Worm (Caenorhabditis elegans): ENCODE measurements around the gene F16G10.14.
A peak's percentile ranks its signal among the peaks of the same experiment; 100 is the strongest.

The F16G10.14 gene

DNA sequence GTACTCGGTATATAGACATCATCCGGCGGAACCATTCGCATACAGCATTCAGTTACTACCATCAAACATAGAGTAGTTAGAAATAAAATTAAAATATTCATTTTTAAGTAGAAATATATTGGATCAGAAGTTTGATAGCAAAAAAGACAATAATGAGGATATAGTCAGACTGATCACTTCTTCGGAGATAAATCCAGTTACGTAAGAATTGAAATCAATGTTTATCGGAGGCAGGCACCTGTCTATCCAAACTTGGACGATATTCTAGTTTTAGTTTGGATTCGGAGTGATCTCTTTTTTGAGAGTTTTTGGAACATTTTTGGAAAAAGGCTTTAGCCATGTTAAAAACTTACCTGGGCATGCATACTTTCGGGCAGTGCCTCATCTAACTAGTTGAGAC lies 15.4 kb downstream of the F16G10.14 start, which contains the start of gene F16G10.8:
Gene F16G10.8 (minus strand): TSS at position 101 of the 400 bp plus-strand sequence.
- TF ChIP-seq ceh-16 (tag; optimal IDR thresholded peaks at IDR 0.05) (no peak), ztf-4 (tag; optimal IDR thresholded peaks at IDR 0.05) (no peak), lin-15B (tag; optimal IDR thresholded peaks at IDR 0.05) (no peak), nhr-23 (tag; optimal IDR thresholded peaks at IDR 0.05) (no peak), pqm-1 (tag; optimal IDR thresholded peaks at IDR 0.05) (no peak), snpc-4 (tag; optimal IDR thresholded peaks at IDR 0.05) (no peak), unc-62 (GFP tag; optimal IDR thresholded peaks at IDR 0.05) (no peak)

DNA sequence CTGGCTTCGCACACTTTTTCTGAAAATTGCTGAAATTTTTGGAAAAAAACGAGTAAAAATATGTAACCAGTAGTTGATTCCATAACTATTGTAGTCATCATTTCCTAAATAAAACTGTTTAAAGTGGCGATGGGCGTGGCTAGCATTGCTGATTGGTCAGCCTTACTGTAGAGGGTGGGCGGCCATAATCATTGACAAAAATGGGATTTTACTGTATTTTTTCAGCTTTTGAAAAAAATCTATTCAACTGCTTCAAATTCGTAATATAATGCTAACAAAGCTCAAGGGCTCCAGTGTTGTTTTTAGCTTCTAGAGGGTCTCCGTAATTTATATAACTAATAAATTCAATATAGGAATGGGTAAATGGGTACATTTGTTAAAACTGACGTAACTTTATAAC lies 18.6 kb downstream of the F16G10.14 start, which contains the start of gene F16G10.7:
Gene F16G10.7 (minus strand): TSS at position 101 of the 400 bp plus-strand sequence.
- no peak for TF ChIP-seq R02D3.7 (tag; optimal IDR thresholded peaks at IDR 0.05)
- TF ChIP-seq ceh-9 (tag; optimal IDR thresholded peaks at IDR 0.05) = no peak
- TF ChIP-seq nfya-1 (tag; optimal IDR thresholded peaks at IDR 0.05; ENCODE audit: insufficient read depth) = peak; percentile 38
- no peak for TF ChIP-seq ceh-16 (tag; optimal IDR thresholded peaks at IDR 0.05)
- TF ChIP-seq sea-2 (GFP tag; optimal IDR thresholded peaks at IDR 0.05) = no peak
- no peak for TF ChIP-seq ama-1 (optimal IDR thresholded peaks at IDR 0.05)

- TF ChIP-seq pqm-1 (tag; optimal IDR thresholded peaks at IDR 0.05) (no peak), nhr-67 (tag; optimal IDR thresholded peaks at IDR 0.05) (no peak), ceh-28 (tag; optimal IDR thresholded peaks at IDR 0.05) (no peak), ama-1 (optimal IDR thresholded peaks at IDR 0.05) (no peak), fkh-2 (tag; optimal IDR thresholded peaks at IDR 0.05) (no peak), skn-1 (tag; optimal IDR thresholded peaks at IDR 0.05) (no peak), aly-2 (tag; optimal IDR thresholded peaks at IDR 0.05) (no peak), ceh-16 (tag; optimal IDR thresholded peaks at IDR 0.05) (no peak), ztf-11 (tag; optimal IDR thresholded peaks at IDR 0.05) (no peak), nhr-76 (tag; optimal IDR thresholded peaks at IDR 0.05) (no peak), nhr-12 (tag; optimal IDR thresholded peaks at IDR 0.05) (no peak), fkh-10 (GFP tag; optimal IDR thresholded peaks at IDR 0.05) (no peak), nhr-25 (tag; optimal IDR thresholded peaks at IDR 0.05) (no peak), sea-2 (GFP tag; optimal IDR thresholded peaks at IDR 0.05) (no peak)
Measured at ce11 chrII:2379673-2380072, 19.1 kb downstream of the F16G10.14 start.

- TF ChIP-seq pqm-1 (tag; optimal IDR thresholded peaks at IDR 0.05) (peak; percentile 98), nfya-1 (tag; optimal IDR thresholded peaks at IDR 0.05; ENCODE audit: insufficient read depth) (no peak), pha-4 (tag; optimal IDR thresholded peaks at IDR 0.05) (peak; percentile 79), daf-12 (tag; optimal IDR thresholded peaks at IDR 0.05) (no peak), nhr-12 (tag; optimal IDR thresholded peaks at IDR 0.05) (no peak), ceh-9 (tag; optimal IDR thresholded peaks at IDR 0.05) (no peak), eor-1 (tag; optimal IDR thresholded peaks at IDR 0.05) (no peak), ceh-28 (tag; optimal IDR thresholded peaks at IDR 0.05) (peak; percentile 5), egl-27 (tag; optimal IDR thresholded peaks at IDR 0.05) (peak; percentile 93), lin-15B (tag; optimal IDR thresholded peaks at IDR 0.05) (no peak), mdl-1 (tag; optimal IDR thresholded peaks at IDR 0.05) (no peak), fos-1 (tag; optimal IDR thresholded peaks at IDR 0.05) (peak; percentile 80), ztf-4 (tag; optimal IDR thresholded peaks at IDR 0.05) (no peak), nhr-23 (tag; optimal IDR thresholded peaks at IDR 0.05) (no peak), snpc-4 (tag; optimal IDR thresholded peaks at IDR 0.05) (no peak), fkh-2 (tag; optimal IDR thresholded peaks at IDR 0.05) (no peak), mml-1 (tag; optimal IDR thresholded peaks at IDR 0.05) (no peak), skn-1 (tag; optimal IDR thresholded peaks at IDR 0.05) (no peak), nhr-77 (tag; optimal IDR thresholded peaks at IDR 0.05) (no peak), nhr-237 (tag; optimal IDR thresholded peaks at IDR 0.05) (no peak), nhr-76 (tag; optimal IDR thresholded peaks at IDR 0.05) (no peak), lsy-12 (tag; optimal IDR thresholded peaks at IDR 0.05) (peak; percentile 91), jun-1 (tag; optimal IDR thresholded peaks at IDR 0.05) (peak; percentile 99), ceh-16 (tag; optimal IDR thresholded peaks at IDR 0.05) (no peak), R02D3.7 (tag; optimal IDR thresholded peaks at IDR 0.05) (no peak), elt-3 (tag; optimal IDR thresholded peaks at IDR 0.05) (no peak), tbx-2 (tag; optimal IDR thresholded peaks at IDR 0.05) (no peak), elt-2 (tag; optimal IDR thresholded peaks at IDR 0.05) (peak; percentile 100)
Measured at ce11 chrII:2378465-2379009, 20.2 kb downstream of the F16G10.14 start.
